Fruit fly (Drosophila melanogaster): ENCODE measurements around the gene Scsalpha1.
A peak's percentile ranks its signal among the peaks of the same experiment; 100 is the strongest.

Scsalpha1 gene

dm6 chr3L:3826541-3826940 is 12.5 kb downstream of the Scsalpha1 start (continued):
- TF ChIP-seq CG8632 (GFP tag; optimal IDR thresholded peaks at IDR 0.05) (peak; percentile 60), Sox14 (GFP tag; optimal IDR thresholded peaks at IDR 0.05) (no peak), CG6808 (GFP tag; optimal IDR thresholded peaks at IDR 0.05) (no peak), Met (GFP tag; optimal IDR thresholded peaks at IDR 0.05) (no peak), Sox15 (GFP tag; optimal IDR thresholded peaks at IDR 0.05) (peak; percentile 14), Ets21C (GFP tag; optimal IDR thresholded peaks at IDR 0.05) (no peak), CG4318 (GFP tag; optimal IDR thresholded peaks at IDR 0.05) (no peak), Smox (GFP tag; optimal IDR thresholded peaks at IDR 0.05) (no peak), vri (GFP tag; optimal IDR thresholded peaks at IDR 0.05) (no peak), eg (GFP tag; IDR thresholded peaks at IDR 0.05) (peak; percentile 88), CG8319 (GFP tag; optimal IDR thresholded peaks at IDR 0.05) (no peak), CG15336 (GFP tag; IDR thresholded peaks at IDR 0.05) (peak; percentile 90), CG31627 (GFP tag; optimal IDR thresholded peaks at IDR 0.05) (no peak), acj6 (GFP tag; optimal IDR thresholded peaks at IDR 0.05) (peak; percentile 66), Ets96B (tag; optimal IDR thresholded peaks at IDR 0.05) (peak; percentile 79), dsx (GFP tag; optimal IDR thresholded peaks at IDR 0.05; ENCODE audit: poor library complexity, severe bottlenecking) (no peak), CG6276 (GFP tag; optimal IDR thresholded peaks at IDR 0.05) (peak; percentile 58), salr (GFP tag; optimal IDR thresholded peaks at IDR 0.05) (peak in 1 of 2 experiments; percentile 60), pdm3 (GFP tag; optimal IDR thresholded peaks at IDR 0.05) (no peak), CG6163 (GFP tag; IDR thresholded peaks at IDR 0.05) (peak; percentile 76; the same call in 2 of the 3 replicates)

- TF ChIP-seq Ets96B (tag; optimal IDR thresholded peaks at IDR 0.05) (no peak), esn (GFP tag; optimal IDR thresholded peaks at IDR 0.05) (no peak), CG6808 (GFP tag; optimal IDR thresholded peaks at IDR 0.05) (no peak), Gug (GFP tag; IDR thresholded peaks at IDR 0.05) (no peak), Sox14 (GFP tag; optimal IDR thresholded peaks at IDR 0.05) (no peak), CG11762 (GFP tag; optimal IDR thresholded peaks at IDR 0.05; ENCODE audit: insufficient read depth) (no peak), CG6276 (GFP tag; optimal IDR thresholded peaks at IDR 0.05) (no peak), acj6 (GFP tag; optimal IDR thresholded peaks at IDR 0.05) (no peak), salr (GFP tag; optimal IDR thresholded peaks at IDR 0.05) (no peak), Hr4 (GFP tag; optimal IDR thresholded peaks at IDR 0.05) (no peak), CG10669 (GFP tag; optimal IDR thresholded peaks at IDR 0.05) (no peak), eg (GFP tag; IDR thresholded peaks at IDR 0.05) (no peak)
Measured at dm6 chr3L:3828111-3828510, 14.1 kb downstream of the Scsalpha1 start.

- TF ChIP-seq net (GFP tag; optimal IDR thresholded peaks at IDR 0.05) = no peak
Measured at dm6 chr3L:3842981-3843701, 29.1 kb downstream of the Scsalpha1 start.

dm6 chr3L:3845815-3846375 is 31.9 kb downstream of the Scsalpha1 start, which contains the start of gene Awh:
Gene Awh (plus strand): TSS chr3L:3846206.
- TF ChIP-seq Hr38 (GFP tag; optimal IDR thresholded peaks at IDR 0.05) (no peak), Lpt (GFP tag; optimal IDR thresholded peaks at IDR 0.05) (no peak), Eip78C (GFP tag) (peak; percentile 66), Sox15 (GFP tag; optimal IDR thresholded peaks at IDR 0.05) (no peak), OdsH (GFP tag; optimal IDR thresholded peaks at IDR 0.05) (no peak), ss (GFP tag; optimal IDR thresholded peaks at IDR 0.05) (peak in 1 of 2 experiments; percentile 61), salr (GFP tag; optimal IDR thresholded peaks at IDR 0.05) (no peak), CG6808 (GFP tag; optimal IDR thresholded peaks at IDR 0.05) (no peak), CG32006 (GFP tag; optimal IDR thresholded peaks at IDR 0.05) (no peak), CG6163 (GFP tag; IDR thresholded peaks at IDR 0.05) (peak; percentile 29; the same call in 1 of the 3 replicates), eg (GFP tag; IDR thresholded peaks at IDR 0.05) (0 out of 3 replicates have a peak, but pooled peaks have one; percentile 45), net (GFP tag; optimal IDR thresholded peaks at IDR 0.05) (peak; percentile 30), vri (GFP tag; optimal IDR thresholded peaks at IDR 0.05) (no peak), Sox14 (GFP tag; optimal IDR thresholded peaks at IDR 0.05) (no peak), CG11762 (GFP tag; optimal IDR thresholded peaks at IDR 0.05; ENCODE audit: insufficient read depth) (no peak), Smox (GFP tag; optimal IDR thresholded peaks at IDR 0.05) (no peak), CG6792 (GFP tag; optimal IDR thresholded peaks at IDR 0.05) (no peak), CG8119 (GFP tag; IDR thresholded peaks at IDR 0.05) (no peak; the same call in 2 of the 3 replicates), fkh (GFP tag; optimal IDR thresholded peaks at IDR 0.05) (no peak), fd59A (GFP tag; optimal IDR thresholded peaks at IDR 0.05) (no peak), esn (GFP tag; optimal IDR thresholded peaks at IDR 0.05) (peak; percentile 10), fd85E (GFP tag; optimal IDR thresholded peaks at IDR 0.05) (no peak), CG3032 (tag; optimal IDR thresholded peaks at IDR 0.05) (no peak), Eip93F (GFP tag; optimal IDR thresholded peaks at IDR 0.05) (no peak), pdm3 (GFP tag; optimal IDR thresholded peaks at IDR 0.05) (no peak), Eip75B (GFP tag; optimal IDR thresholded peaks at IDR 0.05) (no peak), svp (GFP tag) (no peak), CG8632 (GFP tag; optimal IDR thresholded peaks at IDR 0.05) (no peak), dac (GFP tag; optimal IDR thresholded peaks at IDR 0.05) (no peak)
